Worm (Caenorhabditis elegans): ENCODE results near the gene mab-7.

DNA sequence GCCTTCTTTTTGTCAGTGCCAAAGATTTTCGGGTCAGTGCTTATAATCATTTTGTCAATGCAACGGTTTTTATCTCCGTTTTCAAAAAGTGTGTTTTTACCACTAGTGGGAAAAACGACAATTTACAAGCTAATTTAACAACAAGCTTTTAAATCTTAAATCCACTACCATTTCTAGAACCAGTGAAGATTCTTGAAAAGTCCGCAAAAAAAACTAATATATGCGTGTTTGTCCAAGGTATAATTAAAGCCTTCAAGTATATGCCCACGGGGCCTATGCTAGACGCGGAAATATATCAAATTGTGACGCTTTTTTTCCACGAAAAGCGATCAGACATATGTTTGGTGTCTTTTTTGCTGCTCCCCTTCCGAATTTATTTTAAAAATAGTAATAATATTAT is 14.7 kb upstream of the mab-7 start:
- TF ChIP-seq nhr-237 (tag; optimal IDR thresholded peaks at IDR 0.05), result no peak
- TF ChIP-seq pha-4 (tag; optimal IDR thresholded peaks at IDR 0.05), result no peak
- no peak for TF ChIP-seq ztf-11 (tag; optimal IDR thresholded peaks at IDR 0.05)
- no peak for TF ChIP-seq nhr-28 (tag; optimal IDR thresholded peaks at IDR 0.05)
- no peak for TF ChIP-seq unc-62 (GFP tag; optimal IDR thresholded peaks at IDR 0.05)
- no peak for TF ChIP-seq hlh-1 (tag; optimal IDR thresholded peaks at IDR 0.05)
- no peak for TF ChIP-seq ces-1 (GFP tag; optimal IDR thresholded peaks at IDR 0.05)

All from whole organism, mixed stage, embryonic.